Fruit fly (Drosophila melanogaster) whole organism, embryonic: ENCODE measurements around the gene CG13893.

ENCODE experiments used
- CG1024 ChIP-seq: fragments of 200-800 bp; sonication (Bioruptor generic); IDR thresholded peaks from 2 replicates; pipeline ENCODE4 v1.3.6; 2022; ENCODE audit warnings: missing biosample characterization, missing genetic modification characterization
- CG10274 ChIP-seq: fragments of 200-800 bp; sonication (Bioruptor generic); optimal IDR thresholded peaks from 3 replicates; lab custom pipeline; 2017; ENCODE audit warnings: missing biosample characterization, mild to moderate bottlenecking, missing genetic modification characterization
- CG10543 ChIP-seq: fragments of 200-800 bp; sonication (Bioruptor generic); optimal IDR thresholded peaks from 3 replicates; lab custom pipeline; 2017; ENCODE audit warnings: missing biosample characterization, mild to moderate bottlenecking, missing genetic modification characterization, moderate library complexity
- CG10959 ChIP-seq: fragments of 200-800 bp; sonication (Bioruptor generic); IDR thresholded peaks from 2 replicates; pipeline ENCODE4 v1.3.6; 2022; ENCODE audit warnings: missing biosample characterization, missing genetic modification characterization
- CG12104 ChIP-seq: fragments of 200-800 bp; sonication (Bioruptor generic); optimal IDR thresholded peaks from 3 replicates; lab custom pipeline; 2016; ENCODE audit warnings: missing biosample characterization, missing genetic modification characterization
- CG12391 ChIP-seq: fragments of 200-800 bp; sonication (Bioruptor generic); optimal IDR thresholded peaks from 3 replicates; lab custom pipeline; 2018; ENCODE audit warnings: missing biosample characterization, mild to moderate bottlenecking, missing genetic modification characterization, moderate library complexity
- CG13624 ChIP-seq: fragments of 200-800 bp; sonication (Bioruptor generic); optimal IDR thresholded peaks from 2 replicates; lab custom pipeline; 2016; ENCODE audit warnings: missing biosample characterization, missing genetic modification characterization
- CG16815 ChIP-seq: fragments of 200-800 bp; sonication (Bioruptor generic); optimal IDR thresholded peaks from 3 replicates; lab custom pipeline; 2017; ENCODE audit warnings: missing biosample characterization, mild to moderate bottlenecking, missing genetic modification characterization
- CG1792 ChIP-seq: fragments of 200-800 bp; sonication (Bioruptor generic); optimal IDR thresholded peaks from 2 replicates; lab custom pipeline; 2016; ENCODE audit warnings: missing biosample characterization, missing genetic modification characterization
- CG18476 ChIP-seq: fragments of 200-800 bp; sonication (Bioruptor generic); optimal IDR thresholded peaks from 2 replicates; lab custom pipeline; 2016; ENCODE audit warnings: missing biosample characterization, mild to moderate bottlenecking, missing genetic modification characterization
- CG18764 ChIP-seq: fragments of 200-800 bp; sonication (Bioruptor generic); optimal IDR thresholded peaks from 3 replicates; lab custom pipeline; 2016; ENCODE audit warnings: missing biosample characterization, missing genetic modification characterization
- CG2678 ChIP-seq: fragments of 200-800 bp; sonication (Bioruptor generic); optimal IDR thresholded peaks from 3 replicates; lab custom pipeline; 2019; ENCODE audit warnings: missing biosample characterization, mild to moderate bottlenecking, missing genetic modification characterization, moderate library complexity
- CG4730 ChIP-seq: fragments of 200-800 bp; sonication (Bioruptor generic); IDR thresholded peaks from 2 replicates; pipeline ENCODE4 v1.3.6; 2022; ENCODE audit warnings: missing biosample characterization, missing genetic modification characterization
- CG6254 ChIP-seq: fragments of 200-800 bp; sonication (Bioruptor generic); optimal IDR thresholded peaks from 3 replicates; lab custom pipeline; 2017; ENCODE audit warnings: mild to moderate bottlenecking, missing biosample characterization, missing genetic modification reagents, missing genetic modification characterization
- CG6683 ChIP-seq: fragments of 200-800 bp; sonication (Bioruptor generic); optimal IDR thresholded peaks from 2 replicates; lab custom pipeline; 2017; ENCODE audit warnings: missing biosample characterization, mild to moderate bottlenecking, missing genetic modification characterization, missing genetic modification reagents
- CG7745 ChIP-seq: fragments of 200-800 bp; sonication (Bioruptor generic); optimal IDR thresholded peaks from 2 replicates; lab custom pipeline; 2018; ENCODE audit warnings: missing biosample characterization, mild to moderate bottlenecking, missing genetic modification characterization, moderate library complexity
- CG7987 ChIP-seq: fragments of 200-800 bp; sonication (Bioruptor generic); optimal IDR thresholded peaks from 2 replicates; lab custom pipeline; 2018; ENCODE audit warnings: missing biosample characterization, mild to moderate bottlenecking, missing genetic modification characterization, moderate library complexity
- CHES-1-like ChIP-seq: fragments of 200-800 bp; sonication (Bioruptor generic); optimal IDR thresholded peaks from 2 replicates; lab custom pipeline; 2016; ENCODE audit warnings: missing biosample characterization, missing genetic modification characterization
- Dbx ChIP-seq: fragments of 200-800 bp; sonication (Bioruptor generic); IDR thresholded peaks from 3 replicates; pipeline ENCODE4 v1.3.6; 2022; ENCODE audit warnings: missing biosample characterization, missing genetic modification characterization
- Dp ChIP-seq: fragments of 200-800 bp; sonication (Bioruptor generic); optimal IDR thresholded peaks from 2 replicates; lab custom pipeline; 2018; ENCODE audit warnings: missing biosample characterization, mild to moderate bottlenecking, missing genetic modification characterization, moderate library complexity
- Fer1 ChIP-seq: fragments of 200-800 bp; sonication (Bioruptor generic); optimal IDR thresholded peaks from 2 replicates; lab custom pipeline; 2017; ENCODE audit warnings: missing biosample characterization, mild to moderate bottlenecking, missing genetic modification characterization
- HmgZ ChIP-seq: fragments of 200-800 bp; sonication (Bioruptor generic); optimal IDR thresholded peaks from 2 replicates; lab custom pipeline; 2018; ENCODE audit warnings: missing biosample characterization, mild to moderate bottlenecking, missing genetic modification characterization
- Jarid2 ChIP-seq: fragments of 200-800 bp; sonication (Bioruptor generic); optimal IDR thresholded peaks from 3 replicates; lab custom pipeline; 2017; ENCODE audit warnings: mild to moderate bottlenecking, missing biosample characterization, missing genetic modification reagents, missing genetic modification characterization
- Mad ChIP-seq: fragments of 200-800 bp; sonication (Bioruptor generic); optimal IDR thresholded peaks from 2 replicates; lab custom pipeline; 2016; ENCODE audit warnings: missing biosample characterization, missing genetic modification characterization
- NFAT ChIP-seq: fragments of 200-800 bp; sonication (Bioruptor generic); IDR thresholded peaks from 2 replicates; pipeline ENCODE4 v1.3.6; 2022; ENCODE audit warnings: missing biosample characterization, missing genetic modification characterization
- Nf-YA ChIP-seq: fragments of 200-800 bp; sonication (Bioruptor generic); IDR thresholded peaks from 2 replicates; pipeline ENCODE4 v1.3.6; 2022; ENCODE audit warnings: missing biosample characterization, missing genetic modification characterization
- Spps ChIP-seq: fragments of 200-800 bp; sonication (Bioruptor generic); optimal IDR thresholded peaks from 2 replicates; lab custom pipeline; 2018; ENCODE audit warnings: missing biosample characterization, mild to moderate bottlenecking, missing genetic modification characterization
- Ssrp ChIP-seq: fragments of 200-800 bp; sonication (Bioruptor generic); optimal IDR thresholded peaks from 2 replicates; lab custom pipeline; 2018; ENCODE audit warnings: missing biosample characterization, mild to moderate bottlenecking, missing genetic modification characterization, moderate library complexity
- Xrp1 ChIP-seq: fragments of 200-800 bp; sonication (Bioruptor generic); IDR thresholded peaks from 2 replicates; pipeline ENCODE4 v1.3.6; 2022; ENCODE audit warnings: missing biosample characterization, missing genetic modification characterization
- ac ChIP-seq: fragments of 200-800 bp; sonication (Bioruptor generic); optimal IDR thresholded peaks from 3 replicates; lab custom pipeline; 2017; ENCODE audit warnings: missing biosample characterization, mild to moderate bottlenecking, missing genetic modification characterization
- ase ChIP-seq: fragments of 200-800 bp; sonication (Bioruptor generic); IDR thresholded peaks from 3 replicates; pipeline ENCODE4 v1.3.6; 2022; ENCODE audit warnings: missing biosample characterization, missing genetic modification characterization
- bab2 ChIP-seq: fragments of 200-800 bp; sonication (Bioruptor generic); optimal IDR thresholded peaks from 2 replicates; lab custom pipeline; 2016; ENCODE audit warnings: missing biosample characterization, missing genetic modification characterization
- cwo ChIP-seq: fragments of 200-800 bp; sonication (Bioruptor generic); optimal IDR thresholded peaks from 3 replicates; lab custom pipeline; 2017; ENCODE audit warnings: missing biosample characterization, missing genetic modification characterization, mild to moderate bottlenecking, moderate library complexity, missing genetic modification reagents
- dimm ChIP-seq: fragments of 200-800 bp; sonication (Bioruptor generic); IDR thresholded peaks from 2 replicates; pipeline ENCODE4 v1.3.6; 2022; ENCODE audit warnings: missing biosample characterization, missing genetic modification characterization
- gem ChIP-seq: fragments of 200-800 bp; sonication (Bioruptor generic); optimal IDR thresholded peaks from 2 replicates; lab custom pipeline; 2019; ENCODE audit warnings: missing biosample characterization, mild to moderate bottlenecking, missing genetic modification characterization, moderate library complexity
- grau ChIP-seq: fragments of 200-800 bp; optimal IDR thresholded peaks from 3 replicates; lab custom pipeline; 2019; ENCODE audit warnings: missing biosample characterization, mild to moderate bottlenecking, missing genetic modification characterization, moderate library complexity
- kay ChIP-seq: fragments of 200-800 bp; sonication (Bioruptor generic); optimal IDR thresholded peaks from 2 replicates; lab custom pipeline; 2016; ENCODE audit warnings: missing biosample characterization, missing genetic modification characterization
- lilli ChIP-seq: fragments of 200-800 bp; sonication (Bioruptor generic); optimal IDR thresholded peaks from 3 replicates; lab custom pipeline; 2016; ENCODE audit warnings: missing biosample characterization, missing genetic modification characterization
- nerfin-2 ChIP-seq: fragments of 200-800 bp; sonication (Bioruptor generic); IDR thresholded peaks from 2 replicates; pipeline ENCODE4 v1.3.6; 2022; ENCODE audit warnings: missing biosample characterization, missing genetic modification characterization; ENCODE audit not compliant: partially characterized antibody
- nmo ChIP-seq: fragments of 200-800 bp; sonication (Bioruptor generic); optimal IDR thresholded peaks from 2 replicates; lab custom pipeline; 2018; ENCODE audit warnings: missing biosample characterization, mild to moderate bottlenecking, missing genetic modification characterization, moderate library complexity
- pzg ChIP-seq: fragments of 200-800 bp; sonication (Bioruptor generic); optimal IDR thresholded peaks from 3 replicates; lab custom pipeline; 2018; ENCODE audit warnings: missing biosample characterization, mild to moderate bottlenecking, missing genetic modification characterization, moderate library complexity
- repo ChIP-seq: fragments of 200-800 bp; sonication (Bioruptor generic); optimal IDR thresholded peaks from 2 replicates; lab custom pipeline; 2016; ENCODE audit warnings: missing biosample characterization, missing genetic modification characterization
- slp2 ChIP-seq: fragments of 200-800 bp; sonication (Bioruptor generic); optimal IDR thresholded peaks from 2 replicates; lab custom pipeline; 2016; ENCODE audit warnings: missing biosample characterization, missing genetic modification characterization
- stc ChIP-seq: fragments of 200-800 bp; sonication (Bioruptor generic); IDR thresholded peaks from 2 replicates; pipeline ENCODE4 v1.3.6; 2022; ENCODE audit warnings: missing biosample characterization, missing genetic modification characterization
- tll ChIP-seq, 2 experiments: fragments of 200-800 bp in 1 of 2; fragments of >200 bp in 1 of 2; sonication (Bioruptor generic) in 1 of 2; optimal IDR thresholded peaks; 2 replicates each; lab custom pipeline; 2017 to 2019; ENCODE audit warnings: missing biosample characterization in 2 of 2, missing genetic modification characterization in 2 of 2, mild to moderate bottlenecking in 1 of 2, moderate library complexity in 1 of 2
- vnd ChIP-seq: fragments of 200-800 bp; sonication (Bioruptor generic); IDR thresholded peaks from 3 replicates; pipeline ENCODE4 v1.3.6; 2022; ENCODE audit warnings: missing biosample characterization, missing genetic modification characterization; ENCODE audit not compliant: partially characterized antibody
- zf30C ChIP-seq: fragments of 200-800 bp; sonication (Bioruptor generic); optimal IDR thresholded peaks from 3 replicates; lab custom pipeline; 2018; ENCODE audit warnings: missing biosample characterization, mild to moderate bottlenecking, missing genetic modification characterization

The CG13893 gene

DNA sequence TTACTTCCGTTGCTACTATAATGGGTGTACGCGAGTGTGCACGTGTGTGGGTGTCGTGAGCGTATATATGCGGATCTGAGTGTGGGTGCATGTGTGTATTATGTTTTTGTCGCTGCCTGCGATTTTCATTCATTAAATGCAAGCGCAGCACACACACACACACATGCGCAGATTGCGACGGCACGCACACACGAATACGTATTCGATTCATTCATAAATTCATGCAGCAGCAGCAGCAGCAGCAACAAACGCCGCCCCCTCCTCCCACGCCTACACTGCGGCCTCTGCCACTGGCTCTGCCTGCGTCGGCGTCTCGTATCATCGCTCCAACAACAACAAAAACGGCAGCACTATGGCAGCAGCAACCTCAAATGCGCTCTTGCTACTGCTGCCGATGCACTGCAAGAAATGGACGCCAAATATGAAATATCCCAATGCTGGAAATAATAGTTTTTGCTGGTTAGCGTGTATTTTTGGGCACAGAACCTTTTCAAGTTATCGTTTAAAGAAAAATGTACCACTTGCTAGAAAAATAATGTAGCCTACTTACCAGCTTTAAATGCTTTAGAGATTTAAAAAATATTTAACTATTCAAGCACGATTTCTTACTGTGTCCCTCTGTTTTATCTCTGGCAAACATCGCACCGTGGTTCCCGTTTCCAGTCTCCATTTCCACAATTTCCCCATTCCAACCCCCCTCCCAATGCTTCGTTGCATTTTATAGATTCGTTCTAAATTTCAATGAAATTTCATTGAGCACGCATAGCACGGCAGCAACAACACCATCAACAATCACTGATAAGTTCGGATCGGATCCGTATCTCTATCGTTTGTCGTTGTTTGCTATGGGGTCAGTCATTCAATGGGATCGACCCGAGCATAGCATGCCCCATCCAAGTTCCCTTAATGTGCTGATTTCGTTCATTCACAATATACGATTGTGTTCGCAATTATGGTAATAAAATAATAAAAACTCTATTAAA is 29.8 kb upstream of the CG13893 start (continued):
- peak; percentile 47 for TF ChIP-seq Nf-YA
- TF ChIP-seq Fer1 (GFP tag; lab: Kevin White, UChicago), result peak; percentile 2
- peak; percentile 82 for TF ChIP-seq ase
- peak; percentile 68 for TF ChIP-seq CG18764
- peak; percentile 77 for TF ChIP-seq dimm (GFP tag; lab: Robert Waterston, UW)
- peak; percentile 83 for TF ChIP-seq CG2678 (tag; lab: Kevin White, UChicago)
- peak; percentile 72 for TF ChIP-seq CHES-1-like (GFP tag; lab: Kevin White, UChicago)
- TF ChIP-seq CG7745 (tag; lab: Kevin White, UChicago), result peak; percentile 29
- peak; percentile 89 for TF ChIP-seq bab2
- TF ChIP-seq CG13624 (GFP tag; lab: Kevin White, UChicago), result peak; percentile 46
- TF ChIP-seq pzg (GFP tag; lab: Kevin White, UChicago), result no peak
- TF ChIP-seq CG12391, result peak; percentile 88
- TF ChIP-seq Dp, result no peak
- TF ChIP-seq kay (GFP tag; lab: Kevin White, UChicago), result peak; percentile 29
- peak; percentile 78 for TF ChIP-seq Mad (GFP tag; lab: Kevin White, UChicago)
- no peak for TF ChIP-seq CG7987 (GFP tag; lab: Kevin White, UChicago)
- peak; percentile 82 for TF ChIP-seq CG16815 (GFP tag; lab: Kevin White, UChicago)
- TF ChIP-seq HmgZ, result peak; percentile 24
- peak; percentile 85 for TF ChIP-seq CG1024 (GFP tag; lab: Robert Waterston, UW)
- TF ChIP-seq Spps (tag; lab: Kevin White, UChicago), result peak; percentile 59
- TF ChIP-seq CG4730 (GFP tag; lab: Robert Waterston, UW), result peak; percentile 65
- peak; percentile 27 for TF ChIP-seq CG6683
- peak; percentile 73 for TF ChIP-seq repo
- peak; percentile 86 for TF ChIP-seq stc
- TF ChIP-seq CG10543 (GFP tag; lab: Kevin White, UChicago), result peak; percentile 17
- TF ChIP-seq CG1792 (GFP tag; lab: Kevin White, UChicago), result peak; percentile 75
- TF ChIP-seq vnd, result no peak
- peak; percentile 94 for TF ChIP-seq gem
- TF ChIP-seq Ssrp (tag; lab: Kevin White, UChicago), result peak; percentile 94
- TF ChIP-seq nmo (GFP tag; lab: Kevin White, UChicago), result peak; percentile 95
- peak; percentile 79 for TF ChIP-seq grau (tag; lab: Kevin White, UChicago)
- peak; percentile 29 for TF ChIP-seq Jarid2
- TF ChIP-seq CG10959 (GFP tag; lab: Robert Waterston, UW), result peak; percentile 83
- TF ChIP-seq CG10274 (GFP tag; lab: Kevin White, UChicago), result peak; percentile 23
- TF ChIP-seq NFAT, result 0 out of 2 replicates have a peak, but pooled peaks have one; percentile 24
- peak; percentile 61 for TF ChIP-seq CG12104 (GFP tag; lab: Kevin White, UChicago)
- TF ChIP-seq CG6254 (GFP tag; lab: Kevin White, UChicago), result peak; percentile 83
- TF ChIP-seq zf30C (GFP tag; lab: Kevin White, UChicago), result peak; percentile 92
- TF ChIP-seq tll (GFP tag; optimal IDR thresholded peaks at IDR 0.05; lab: Kevin White, UChicago), result no peak
- no peak for TF ChIP-seq cwo
- TF ChIP-seq ac (GFP tag; lab: Kevin White, UChicago), result peak; percentile 56
- TF ChIP-seq nerfin-2, result peak; percentile 27; the same call in 1 of the 2 replicates
- peak; percentile 65 for TF ChIP-seq CG18476
- TF ChIP-seq Dbx (GFP tag; lab: Robert Waterston, UW), result no peak
- peak; percentile 72 for TF ChIP-seq lilli
- peak; percentile 85 for TF ChIP-seq slp2 (GFP tag; lab: Kevin White, UChicago)
- TF ChIP-seq Xrp1 (GFP tag; lab: Robert Waterston, UW), result peak; percentile 94
